Worm (Caenorhabditis elegans): ENCODE results near the gene tsp-6.

ce11 chrX:2826337-2826736, 6.1 kb downstream of the tsp-6 start:
- TF ChIP-seq ceh-31 (tag; optimal IDR thresholded peaks at IDR 0.05): no peak
- TF ChIP-seq pha-4 (tag; optimal IDR thresholded peaks at IDR 0.05): no peak
- TF ChIP-seq K02D7.2 (tag; optimal IDR thresholded peaks at IDR 0.05): no peak
- TF ChIP-seq pha-2 (tag; optimal IDR thresholded peaks at IDR 0.05): no peak
- TF ChIP-seq C38D4.7 (GFP tag; optimal IDR thresholded peaks at IDR 0.05): no peak
- no peak for TF ChIP-seq pqm-1 (tag; optimal IDR thresholded peaks at IDR 0.05)
- TF ChIP-seq ama-1 (optimal IDR thresholded peaks at IDR 0.05): no peak
- TF ChIP-seq ets-4 (tag; optimal IDR thresholded peaks at IDR 0.05): no peak
- TF ChIP-seq T23F11.4 (GFP tag; optimal IDR thresholded peaks at IDR 0.05): no peak
- no peak for TF ChIP-seq K09A11.1 (tag; optimal IDR thresholded peaks at IDR 0.05; ENCODE audit: insufficient read depth)
- no peak for TF ChIP-seq Y22D7AL.16 (tag; optimal IDR thresholded peaks at IDR 0.05)
- no peak for TF ChIP-seq ceh-48 (tag; optimal IDR thresholded peaks at IDR 0.05)

Measured in whole organism, late embryonic.